Fruit fly (Drosophila melanogaster) whole organism, wandering third instar larva: ENCODE measurements around the gene CG15725.

Experiments
- Abd-B ChIP-seq: fragments of >200 bp; optimal IDR thresholded peaks from 2 replicates; lab custom pipeline; 2017; ENCODE audit warnings: missing biosample characterization, missing genetic modification characterization
- CG32264 ChIP-seq: fragments of 200-800 bp; sonication (Bioruptor generic); optimal IDR thresholded peaks from 2 replicates; lab custom pipeline; 2016; ENCODE audit warnings: missing biosample characterization, missing genetic modification characterization
- CG9705 ChIP-seq: fragments of 200-800 bp; sonication (Bioruptor generic); optimal IDR thresholded peaks from 2 replicates; lab custom pipeline; 2018; ENCODE audit warnings: missing biosample characterization, mild to moderate bottlenecking, missing genetic modification characterization
- Dfd ChIP-seq: fragments of >200 bp; optimal IDR thresholded peaks from 2 replicates; lab custom pipeline; 2017; ENCODE audit warnings: missing biosample characterization, missing genetic modification characterization
- Dif ChIP-seq: fragments of 200-275, 200-300 bp; sonication (Bioruptor generic); optimal IDR thresholded peaks from 2 replicates; lab custom pipeline; 2018; ENCODE audit warnings: missing biosample characterization, missing genetic modification characterization; ENCODE audit not compliant: partially characterized antibody
- GATAd ChIP-seq: sonication (Bioruptor generic); optimal IDR thresholded peaks from 2 replicates; lab custom pipeline; 2016; ENCODE audit warnings: missing biosample characterization, missing genetic modification characterization
- HLH106 ChIP-seq: fragments of 200-800 bp; optimal IDR thresholded peaks from 3 replicates; lab custom pipeline; 2019; ENCODE audit warnings: missing biosample characterization, mild to moderate bottlenecking, missing genetic modification characterization, moderate library complexity
- Hnf4 ChIP-seq: fragments of 200-800 bp; sonication (Bioruptor generic); optimal IDR thresholded peaks from 2 replicates; lab custom pipeline; 2016; ENCODE audit warnings: missing biosample characterization, mild to moderate bottlenecking, missing genetic modification characterization
- Hr83 ChIP-seq: fragments of 200-300 bp; sonication (Bioruptor generic); optimal IDR thresholded peaks from 2 replicates; lab custom pipeline; 2016; ENCODE audit warnings: missing biosample characterization, mild to moderate bottlenecking, missing genetic modification characterization, moderate library complexity; ENCODE audit not compliant: poor library complexity, severe bottlenecking
- Jra ChIP-seq: sonication (Bioruptor generic); optimal IDR thresholded peaks from 2 replicates; lab custom pipeline; 2016; ENCODE audit warnings: missing biosample characterization, missing genetic modification characterization
- Mio ChIP-seq: sonication (Bioruptor generic); optimal IDR thresholded peaks from 2 replicates; lab custom pipeline; 2016; ENCODE audit warnings: missing biosample characterization, missing genetic modification characterization
- Myc ChIP-seq: fragments of >200 bp; optimal IDR thresholded peaks from 2 replicates; lab custom pipeline; 2017
- N ChIP-seq: fragments of >200 bp; optimal IDR thresholded peaks from 2 replicates; lab custom pipeline; 2018; ENCODE audit warnings: missing biosample characterization, missing external identifiers, missing genetic modification characterization
- OdsH ChIP-seq: fragments of 200-800 bp; sonication (Bioruptor generic); optimal IDR thresholded peaks from 2 replicates; lab custom pipeline; 2016; ENCODE audit warnings: missing biosample characterization, mild to moderate bottlenecking, missing genetic modification characterization
- Rel ChIP-seq, 2 experiments: fragments of 200-800 bp; sonication (Bioruptor generic) in 1 of 2; optimal IDR thresholded peaks; 2 replicates in 1 of 2; 3 replicates in 1 of 2; lab custom pipeline; 2016 to 2019; ENCODE audit warnings: mild to moderate bottlenecking in 2 of 2, missing biosample characterization in 2 of 2, missing genetic modification characterization in 2 of 2, moderate library complexity in 1 of 2
- Sp1 ChIP-seq: fragments of 200-800 bp; sonication (Bioruptor generic); optimal IDR thresholded peaks from 3 replicates; lab custom pipeline; 2019; ENCODE audit warnings: missing biosample characterization, mild to moderate bottlenecking, missing genetic modification characterization, moderate library complexity
- br ChIP-seq: fragments of 200-800 bp; sonication (Bioruptor generic); optimal IDR thresholded peaks from 2 replicates; lab custom pipeline; 2016; ENCODE audit warnings: missing biosample characterization, missing genetic modification characterization
- brk ChIP-seq: fragments of 200-800 bp; sonication (Bioruptor generic); optimal IDR thresholded peaks from 2 replicates; lab custom pipeline; 2016; ENCODE audit warnings: missing biosample characterization, mild to moderate bottlenecking, missing genetic modification characterization
- dl ChIP-seq, 2 experiments: fragments of 175-275, 200-275 bp in 1 of 2; fragments of 200-275 bp in 1 of 2; sonication (Bioruptor generic); optimal IDR thresholded peaks; lab custom pipeline; 2018; ENCODE audit warnings: mild to moderate bottlenecking in 2 of 2, missing biosample characterization in 2 of 2, missing genetic modification characterization in 2 of 2, moderate library complexity in 2 of 2; ENCODE audit not compliant: partially characterized antibody in 2 of 2, insufficient read depth in 1 of 2
- dmrt93B ChIP-seq: fragments of 200-800 bp; sonication (Bioruptor generic); optimal IDR thresholded peaks from 2 replicates; lab custom pipeline; 2018; ENCODE audit warnings: missing biosample characterization, mild to moderate bottlenecking, missing genetic modification characterization
- dsf ChIP-seq: sonication (Bioruptor generic); optimal IDR thresholded peaks from 2 replicates; lab custom pipeline; 2016; ENCODE audit warnings: missing biosample characterization, missing genetic modification characterization, borderline replicate concordance
- ey ChIP-seq: fragments of 200-800 bp; sonication (Bioruptor generic); optimal IDR thresholded peaks from 2 replicates; lab custom pipeline; 2016; ENCODE audit warnings: missing biosample characterization, missing genetic modification characterization
- foxo ChIP-seq, 2 experiments: fragments of 200-800 bp; sonication (Bioruptor generic); optimal IDR thresholded peaks; 2 replicates in 1 of 2; 3 replicates in 1 of 2; lab custom pipeline; 2016 to 2017; ENCODE audit warnings: missing biosample characterization in 2 of 2, missing genetic modification characterization in 2 of 2
- fru ChIP-seq: fragments of 200-800 bp; sonication (Bioruptor generic); optimal IDR thresholded peaks from 3 replicates; lab custom pipeline; 2016; ENCODE audit warnings: missing biosample characterization, mild to moderate bottlenecking, missing genetic modification characterization
- jim ChIP-seq: fragments of 175-275, 200-325 bp; sonication (Bioruptor generic); optimal IDR thresholded peaks from 2 replicates; lab custom pipeline; 2016; ENCODE audit warnings: missing biosample characterization, mild to moderate bottlenecking, missing genetic modification characterization
- lola ChIP-seq: fragments of >200 bp; optimal IDR thresholded peaks from 2 replicates; lab custom pipeline; 2017; ENCODE audit warnings: missing biosample characterization, missing genetic modification characterization
- pan ChIP-seq: fragments of >200 bp; optimal IDR thresholded peaks from 2 replicates; lab custom pipeline; 2017
- psq ChIP-seq: fragments of 200-800 bp; sonication (Bioruptor generic); optimal IDR thresholded peaks from 3 replicates; lab custom pipeline; 2017; ENCODE audit warnings: missing biosample characterization, mild to moderate bottlenecking, missing genetic modification characterization, moderate library complexity
- rgr ChIP-seq: fragments of 200-800 bp; sonication (Bioruptor generic); optimal IDR thresholded peaks from 3 replicates; lab custom pipeline; 2016; ENCODE audit warnings: missing biosample characterization, mild to moderate bottlenecking, missing genetic modification characterization
- sage ChIP-seq: fragments of 200-800 bp; sonication (Bioruptor generic); optimal IDR thresholded peaks from 2 replicates; lab custom pipeline; 2016; ENCODE audit warnings: missing biosample characterization, mild to moderate bottlenecking, missing genetic modification characterization
- sv ChIP-seq: fragments of 200-800 bp; sonication (Bioruptor generic); optimal IDR thresholded peaks from 3 replicates; lab custom pipeline; 2016; ENCODE audit warnings: missing biosample characterization, missing genetic modification characterization
- tai ChIP-seq: sonication (Bioruptor generic); optimal IDR thresholded peaks from 2 replicates; lab custom pipeline; 2016; ENCODE audit warnings: missing biosample characterization, missing genetic modification characterization
- usp ChIP-seq: fragments of >200 bp; optimal IDR thresholded peaks from 2 replicates; lab custom pipeline; 2017; ENCODE audit warnings: missing biosample characterization, missing genetic modification characterization
- woc ChIP-seq: sonication (Bioruptor generic); optimal IDR thresholded peaks from 2 replicates; lab custom pipeline; 2016; ENCODE audit warnings: missing biosample characterization, mild to moderate bottlenecking, missing genetic modification characterization

The CG15725 gene

dm6 chrX:12662679-12663463 is 42.8 kb upstream of the CG15725 start (continued):
- TF ChIP-seq brk (GFP tag; lab: Kevin White, UChicago) (no peak), Abd-B (GFP tag; lab: Kevin White, UChicago) (no peak), Jra (no peak), dmrt93B (peak; percentile 45), lola (GFP tag; lab: Kevin White, UChicago) (no peak), br (GFP tag; lab: Kevin White, UChicago) (no peak), dsf (GFP tag; lab: Kevin White, UChicago) (no peak), sage (GFP tag; lab: Kevin White, UChicago) (no peak), psq (GFP tag; lab: Kevin White, UChicago) (peak; percentile 59), pan (no peak), fru (GFP tag; lab: Kevin White, UChicago) (no peak)

DNA sequence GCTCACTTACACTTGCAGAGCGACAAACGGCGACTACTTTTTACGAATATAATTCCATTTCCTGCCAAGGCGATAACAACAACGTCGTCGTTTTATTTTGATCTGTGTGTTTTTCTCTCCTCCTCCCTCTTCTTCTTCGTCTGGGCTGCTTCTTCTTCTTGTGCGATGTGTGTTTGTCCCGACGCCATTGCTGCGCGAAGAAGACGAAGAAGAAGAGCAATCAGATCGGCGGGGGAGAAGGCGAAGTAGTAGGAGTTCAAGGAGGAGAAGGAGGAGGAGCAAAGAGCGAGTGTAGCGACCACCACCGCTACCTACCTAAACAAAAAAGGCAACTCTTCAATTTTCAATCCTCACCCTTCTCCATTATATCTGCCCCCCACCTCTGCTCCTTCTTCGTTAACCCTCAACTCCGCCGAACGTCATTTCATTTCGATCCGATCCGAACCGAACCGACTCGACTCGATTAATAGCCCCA is 42.2 kb upstream of the CG15725 start:
- TF ChIP-seq Hnf4 (GFP tag; lab: Kevin White, UChicago) (no peak), CG9705 (GFP tag; lab: Kevin White, UChicago) (no peak), fru (GFP tag; lab: Kevin White, UChicago) (peak; percentile 62), br (GFP tag; lab: Kevin White, UChicago) (no peak), HLH106 (tag; lab: Kevin White, UChicago) (no peak), Dif (peak; percentile 21), Rel (GFP tag; optimal IDR thresholded peaks at IDR 0.05; lab: Kevin White, UChicago) (no peak), Rel (tag; optimal IDR thresholded peaks at IDR 0.05; lab: Kevin White, UChicago) (peak; percentile 61), Abd-B (GFP tag; lab: Kevin White, UChicago) (no peak), CG32264 (GFP tag; lab: Kevin White, UChicago) (no peak), sage (GFP tag; lab: Kevin White, UChicago) (no peak), psq (GFP tag; lab: Kevin White, UChicago) (peak; percentile 96), Sp1 (GFP tag; lab: Kevin White, UChicago) (peak; percentile 16), brk (GFP tag; lab: Kevin White, UChicago) (no peak), Mio (GFP tag; lab: Kevin White, UChicago) (no peak), N (no peak), rgr (GFP tag; lab: Kevin White, UChicago) (no peak), Jra (no peak)

dm6 chrX:12664117-12664783 is 41.4 kb upstream of the CG15725 start:
- TF ChIP-seq dmrt93B: no peak
- TF ChIP-seq dsf (GFP tag; lab: Kevin White, UChicago): no peak
- TF ChIP-seq fru (GFP tag; lab: Kevin White, UChicago): peak; percentile 14
- TF ChIP-seq woc (GFP tag; lab: Kevin White, UChicago): peak; percentile 41
- peak; percentile 66 for TF ChIP-seq Myc (lab: Kevin White, UChicago)
- TF ChIP-seq usp (GFP tag; lab: Kevin White, UChicago): no peak
- TF ChIP-seq psq (GFP tag; lab: Kevin White, UChicago): no peak
- TF ChIP-seq, all 38 proteins: peak for 3

- TF ChIP-seq dsf (GFP tag; lab: Kevin White, UChicago) (no peak), pan (no peak), dmrt93B (peak; percentile 88), Mio (GFP tag; lab: Kevin White, UChicago) (no peak), sage (GFP tag; lab: Kevin White, UChicago) (peak; percentile 82), sv (GFP tag; lab: Kevin White, UChicago) (peak; percentile 25), br (GFP tag; lab: Kevin White, UChicago) (peak; percentile 80), HLH106 (tag; lab: Kevin White, UChicago) (peak; percentile 95), Abd-B (GFP tag; lab: Kevin White, UChicago) (no peak), OdsH (GFP tag; lab: Kevin White, UChicago) (peak; percentile 88), woc (GFP tag; lab: Kevin White, UChicago) (peak; percentile 53), dl (GFP tag; optimal IDR thresholded peaks at IDR 0.05; lab: Kevin White, UChicago; ENCODE audit: insufficient read depth in 1 of 2, partially characterized antibody in 2 of 2) (peak; percentile 69 to 91), Jra (peak; percentile 9), fru (GFP tag; lab: Kevin White, UChicago) (peak; percentile 82), Myc (lab: Kevin White, UChicago) (no peak), usp (GFP tag; lab: Kevin White, UChicago) (no peak), ey (GFP tag; lab: Kevin White, UChicago) (peak; percentile 88), Dif (peak; percentile 90), GATAd (GFP tag; lab: Kevin White, UChicago) (peak; percentile 42), tai (GFP tag; lab: Kevin White, UChicago) (peak; percentile 76), psq (GFP tag; lab: Kevin White, UChicago) (peak; percentile 86), foxo (GFP tag; optimal IDR thresholded peaks at IDR 0.05; lab: Kevin White, UChicago) (peak in 1 of 2 experiments; percentile 94), Hr83 (GFP tag; lab: Kevin White, UChicago) (peak; percentile 19), rgr (GFP tag; lab: Kevin White, UChicago) (peak; percentile 93), Dfd (GFP tag; lab: Kevin White, UChicago) (no peak), jim (no peak), N (no peak), Hnf4 (GFP tag; lab: Kevin White, UChicago) (peak; percentile 90), brk (GFP tag; lab: Kevin White, UChicago) (peak; percentile 81), CG32264 (GFP tag; lab: Kevin White, UChicago) (peak; percentile 58), Sp1 (GFP tag; lab: Kevin White, UChicago) (peak; percentile 94), CG9705 (GFP tag; lab: Kevin White, UChicago) (peak; percentile 66)
Measured at dm6 chrX:12665112-12665795, 40.4 kb upstream of the CG15725 start.
